Fruit fly (Drosophila melanogaster) whole organism, embryonic: ENCODE results near the gene zetaCOP.

ENCODE experiments used
- B-H2 ChIP-seq: fragments of 200-800 bp; sonication (Bioruptor generic); optimal IDR thresholded peaks from 2 replicates; lab custom pipeline; 2018; ENCODE audit warnings: missing biosample characterization, mild to moderate bottlenecking, missing genetic modification characterization
- BtbVII ChIP-seq: fragments of 200-800 bp; sonication (Bioruptor generic); optimal IDR thresholded peaks from 3 replicates; lab custom pipeline; 2017; ENCODE audit warnings: missing biosample characterization, mild to moderate bottlenecking, missing genetic modification characterization
- CG1024 ChIP-seq: fragments of 200-800 bp; sonication (Bioruptor generic); IDR thresholded peaks from 2 replicates; pipeline ENCODE4 v1.3.6; 2022; ENCODE audit warnings: missing biosample characterization, missing genetic modification characterization
- CG10462 ChIP-seq: fragments of 200-800 bp; sonication (Bioruptor generic); optimal IDR thresholded peaks from 2 replicates; lab custom pipeline; 2016; ENCODE audit warnings: missing biosample characterization, missing genetic modification characterization
- CG10543 ChIP-seq: fragments of 200-800 bp; sonication (Bioruptor generic); optimal IDR thresholded peaks from 3 replicates; lab custom pipeline; 2017; ENCODE audit warnings: missing biosample characterization, mild to moderate bottlenecking, missing genetic modification characterization, moderate library complexity
- CG11456 ChIP-seq: fragments of 200-800 bp; sonication (Bioruptor generic); IDR thresholded peaks from 3 replicates; pipeline ENCODE4 v1.3.6; 2022; ENCODE audit warnings: missing biosample characterization, missing genetic modification characterization
- CG11560 ChIP-seq: fragments of 200-800 bp; sonication (Bioruptor generic); IDR thresholded peaks from 3 replicates; pipeline ENCODE4 v1.3.6; 2022; ENCODE audit warnings: missing biosample characterization, missing genetic modification characterization
- CG12155 ChIP-seq: fragments of 200-800 bp; sonication (Bioruptor generic); optimal IDR thresholded peaks from 3 replicates; lab custom pipeline; 2016; ENCODE audit warnings: missing biosample characterization, missing genetic modification characterization
- CG12219 ChIP-seq: fragments of 200-800 bp; sonication (Bioruptor generic); optimal IDR thresholded peaks from 3 replicates; lab custom pipeline; 2018; ENCODE audit warnings: missing biosample characterization, mild to moderate bottlenecking, missing genetic modification characterization
- CG12236 ChIP-seq: fragments of 200-800 bp; sonication (Bioruptor generic); optimal IDR thresholded peaks from 2 replicates; lab custom pipeline; 2016; ENCODE audit warnings: missing biosample characterization, missing genetic modification characterization
- CG13894 ChIP-seq: fragments of 200-800 bp; sonication (Bioruptor generic); optimal IDR thresholded peaks from 3 replicates; lab custom pipeline; 2018; ENCODE audit warnings: missing biosample characterization, mild to moderate bottlenecking, missing genetic modification characterization, moderate library complexity
- CG14860 ChIP-seq: fragments of 200-800 bp; sonication (Bioruptor generic); IDR thresholded peaks from 3 replicates; pipeline ENCODE4 v1.3.6; 2022; ENCODE audit warnings: missing biosample characterization, missing genetic modification characterization; ENCODE audit not compliant: partially characterized antibody
- CG3838 ChIP-seq: fragments of 200-800 bp; sonication (Bioruptor generic); optimal IDR thresholded peaks from 3 replicates; lab custom pipeline; 2016; ENCODE audit warnings: missing biosample characterization, missing genetic modification characterization
- CG8765 ChIP-seq: fragments of 200-800 bp; sonication (Bioruptor generic); IDR thresholded peaks from 2 replicates; pipeline ENCODE4 v1.3.6; 2022; ENCODE audit warnings: missing biosample characterization, missing genetic modification characterization
- CG9932 ChIP-seq: fragments of 200-800 bp; sonication (Bioruptor generic); IDR thresholded peaks from 2 replicates; pipeline ENCODE4 v1.3.6; 2022; ENCODE audit warnings: missing biosample characterization, missing genetic modification characterization
- CTCF ChIP-seq: fragments of 200-800 bp; sonication (Bioruptor generic); optimal IDR thresholded peaks from 2 replicates; lab custom pipeline; 2017; ENCODE audit warnings: missing biosample characterization, mild to moderate bottlenecking, missing genetic modification characterization, moderate library complexity
- Chrac-16 ChIP-seq: fragments of 200-800 bp; sonication (Bioruptor generic); optimal IDR thresholded peaks from 3 replicates; lab custom pipeline; 2016; ENCODE audit warnings: missing biosample characterization, missing genetic modification characterization
- Dbx ChIP-seq: fragments of 200-800 bp; sonication (Bioruptor generic); IDR thresholded peaks from 3 replicates; pipeline ENCODE4 v1.3.6; 2022; ENCODE audit warnings: missing biosample characterization, missing genetic modification characterization
- Dek ChIP-seq: fragments of 200-800 bp; sonication (Bioruptor generic); optimal IDR thresholded peaks from 3 replicates; lab custom pipeline; 2019; ENCODE audit warnings: missing biosample characterization, mild to moderate bottlenecking, missing genetic modification characterization, moderate library complexity
- Doc2 ChIP-seq: fragments of 200-800 bp; sonication (Bioruptor generic); IDR thresholded peaks from 2 replicates; pipeline ENCODE4 v1.3.6; 2022; ENCODE audit warnings: missing biosample characterization, missing genetic modification characterization
- Dp ChIP-seq: fragments of 200-800 bp; sonication (Bioruptor generic); optimal IDR thresholded peaks from 2 replicates; lab custom pipeline; 2018; ENCODE audit warnings: missing biosample characterization, mild to moderate bottlenecking, missing genetic modification characterization, moderate library complexity
- Fer3 ChIP-seq: fragments of 200-800 bp; sonication (Bioruptor generic); optimal IDR thresholded peaks from 2 replicates; lab custom pipeline; 2018; ENCODE audit warnings: missing biosample characterization, mild to moderate bottlenecking, missing genetic modification characterization, moderate library complexity
- Gsc ChIP-seq: fragments of 200-800 bp; sonication (Bioruptor generic); IDR thresholded peaks from 2 replicates; pipeline ENCODE4 v1.3.6; 2022; ENCODE audit warnings: missing biosample characterization, missing genetic modification characterization
- HmgD ChIP-seq: fragments of 200-800 bp; sonication (Bioruptor generic); optimal IDR thresholded peaks from 3 replicates; lab custom pipeline; 2016; ENCODE audit warnings: missing biosample characterization, missing genetic modification characterization
- Hr51 ChIP-seq, 2 experiments: fragments of 200-800 bp; sonication (Bioruptor generic); optimal IDR thresholded peaks; 2 replicates in 1 of 2; 3 replicates in 1 of 2; lab custom pipeline; 2016 to 2018; ENCODE audit warnings: missing biosample characterization in 2 of 2, missing genetic modification characterization in 2 of 2, mild to moderate bottlenecking in 1 of 2, moderate library complexity in 1 of 2
- Lpt ChIP-seq: fragments of >200 bp; optimal IDR thresholded peaks from 2 replicates; lab custom pipeline; 2018; ENCODE audit warnings: missing biosample characterization, missing genetic modification characterization
- Mad ChIP-seq: fragments of 200-800 bp; sonication (Bioruptor generic); optimal IDR thresholded peaks from 2 replicates; lab custom pipeline; 2016; ENCODE audit warnings: missing biosample characterization, missing genetic modification characterization
- Max ChIP-seq: fragments of 200-800 bp; sonication (Bioruptor generic); optimal IDR thresholded peaks from 2 replicates; lab custom pipeline; 2016; ENCODE audit warnings: missing biosample characterization, mild to moderate bottlenecking, missing genetic modification characterization
- NC2α ChIP-seq: fragments of 200-800 bp; sonication (Bioruptor generic); optimal IDR thresholded peaks from 2 replicates; lab custom pipeline; 2016; ENCODE audit warnings: missing biosample characterization, missing genetic modification characterization
- Optix ChIP-seq: fragments of 200-800 bp; sonication (Bioruptor generic); IDR thresholded peaks from 3 replicates; pipeline ENCODE4 v1.3.6; 2022; ENCODE audit warnings: missing biosample characterization, missing genetic modification characterization
- Usf ChIP-seq: fragments of 200-800 bp; sonication (Bioruptor generic); optimal IDR thresholded peaks from 2 replicates; lab custom pipeline; 2017; ENCODE audit warnings: missing genotype, missing biosample characterization, missing genetic modification characterization
- Vsx1 ChIP-seq: fragments of 200-800 bp; sonication (Bioruptor generic); optimal IDR thresholded peaks from 2 replicates; lab custom pipeline; 2017; ENCODE audit warnings: missing biosample characterization, mild to moderate bottlenecking, missing genetic modification characterization, missing genetic modification reagents
- Xbp1 ChIP-seq: fragments of 200-800 bp; sonication (Bioruptor generic); optimal IDR thresholded peaks from 3 replicates; lab custom pipeline; 2016; ENCODE audit warnings: missing biosample characterization, mild to moderate bottlenecking, missing genetic modification characterization
- YL-1 ChIP-seq: fragments of 200-800 bp; sonication (Bioruptor generic); optimal IDR thresholded peaks from 3 replicates; lab custom pipeline; 2017; ENCODE audit warnings: missing biosample characterization, mild to moderate bottlenecking, missing genetic modification characterization
- aop ChIP-seq: fragments of 200-800 bp; sonication (Bioruptor generic); IDR thresholded peaks from 2 replicates; pipeline ENCODE4 v1.3.6; 2022; ENCODE audit warnings: missing biosample characterization, missing genetic modification characterization
- ap ChIP-seq: fragments of 200-800 bp; sonication (Bioruptor generic); IDR thresholded peaks from 2 replicates; pipeline ENCODE4 v1.3.6; 2022; ENCODE audit warnings: missing biosample characterization, missing genetic modification characterization
- ash1 ChIP-seq: fragments of 200-800 bp; sonication (Bioruptor generic); optimal IDR thresholded peaks from 2 replicates; lab custom pipeline; 2018; ENCODE audit warnings: missing biosample characterization, mild to moderate bottlenecking, missing genetic modification characterization
- bbx ChIP-seq: fragments of 200-800 bp; sonication (Bioruptor generic); IDR thresholded peaks from 2 replicates; pipeline ENCODE4 v1.3.6; 2022; ENCODE audit warnings: missing biosample characterization, missing genetic modification characterization; ENCODE audit not compliant: partially characterized antibody
- bigmax ChIP-seq: fragments of 200-800 bp; sonication (Bioruptor generic); optimal IDR thresholded peaks from 2 replicates; lab custom pipeline; 2018; ENCODE audit warnings: missing biosample characterization, mild to moderate bottlenecking, missing genetic modification characterization
- cato ChIP-seq: fragments of 200-800 bp; sonication (Bioruptor generic); optimal IDR thresholded peaks from 2 replicates; lab custom pipeline; 2016; ENCODE audit warnings: missing biosample characterization, missing genetic modification characterization, borderline replicate concordance
- chn ChIP-seq: fragments of 200-800 bp; sonication (Bioruptor generic); optimal IDR thresholded peaks from 2 replicates; lab custom pipeline; 2016; ENCODE audit warnings: missing biosample characterization, missing genetic modification characterization
- fd3F ChIP-seq: fragments of 200-800 bp; sonication (Bioruptor generic); optimal IDR thresholded peaks from 2 replicates; lab custom pipeline; 2018; ENCODE audit warnings: missing biosample characterization, mild to moderate bottlenecking, missing genetic modification characterization, moderate library complexity
- gfzf ChIP-seq: fragments of 200-800 bp; sonication (Bioruptor generic); optimal IDR thresholded peaks from 2 replicates; lab custom pipeline; 2016; ENCODE audit warnings: missing biosample characterization, mild to moderate bottlenecking, missing genetic modification characterization, moderate library complexity
- klu ChIP-seq: fragments of 200-800 bp; sonication (Bioruptor generic); IDR thresholded peaks from 2 replicates; pipeline ENCODE4 v1.3.6; 2022; ENCODE audit warnings: missing biosample characterization, missing genetic modification characterization
- lov ChIP-seq, 2 experiments: fragments of 200-800 bp in 1 of 2; fragments of >200 bp in 1 of 2; sonication (Bioruptor generic) in 1 of 2; IDR thresholded peaks in 1 of 2; optimal IDR thresholded peaks in 1 of 2; 2 replicates in 1 of 2; 3 replicates in 1 of 2; pipeline versions ENCODE4 v1.3.6 to Lab custom; 2017 to 2022; ENCODE audit warnings: missing biosample characterization in 1 of 2, missing genetic modification characterization in 1 of 2
- nmo ChIP-seq: fragments of 200-800 bp; sonication (Bioruptor generic); optimal IDR thresholded peaks from 2 replicates; lab custom pipeline; 2018; ENCODE audit warnings: missing biosample characterization, mild to moderate bottlenecking, missing genetic modification characterization, moderate library complexity
- sc ChIP-seq, 3 experiments: fragments of >200 bp in 2 of 3; fragments of 200-800 bp in 1 of 3; sonication (Bioruptor generic) in 1 of 3; optimal IDR thresholded peaks; 2 replicates in 2 of 3; 3 replicates in 1 of 3; lab custom pipeline; 2017; ENCODE audit warnings: mild to moderate bottlenecking in 1 of 3, missing biosample characterization in 1 of 3, missing genetic modification characterization in 1 of 3, missing genetic modification reagents in 1 of 3
- sr ChIP-seq: fragments of 200-800 bp; sonication (Bioruptor generic); IDR thresholded peaks from 3 replicates; pipeline ENCODE4 v1.3.6; 2022; ENCODE audit warnings: missing biosample characterization, missing genetic modification characterization
- wdn ChIP-seq: fragments of 200-800 bp; sonication (Bioruptor generic); IDR thresholded peaks from 2 replicates; pipeline ENCODE4 v1.3.6; 2022; ENCODE audit warnings: missing biosample characterization, missing genetic modification characterization
- z ChIP-seq: fragments of 200-800 bp; sonication (Bioruptor generic); IDR thresholded peaks from 3 replicates; pipeline ENCODE4 v1.3.6; 2022; ENCODE audit warnings: missing biosample characterization, missing genetic modification characterization

The zetaCOP gene

dm6 chr3L:16647578-16648113, 25.7 kb downstream of the zetaCOP start, which contains the start of gene Abl (continued):
- TF ChIP-seq Mad (GFP tag; lab: Kevin White, UChicago) (peak; percentile 84), sc (optimal IDR thresholded peaks at IDR 0.05; lab: Kevin White, UChicago) (no peak), sc (GFP tag; optimal IDR thresholded peaks at IDR 0.05; lab: Kevin White, UChicago) (no peak), wdn (0 out of 2 replicates have a peak, but pooled peaks have one; percentile 23), bigmax (peak; percentile 52), aop (no peak), Fer3 (tag; lab: Kevin White, UChicago) (peak; percentile 62), CG13894 (tag; lab: Kevin White, UChicago) (peak; percentile 91), CG9932 (GFP tag; lab: Robert Waterston, UW) (peak; percentile 88), Usf (peak; percentile 46), Xbp1 (peak; percentile 82), HmgD (peak; percentile 97), NC2α (GFP tag; lab: Kevin White, UChicago) (peak; percentile 60), Chrac-16 (GFP tag; lab: Kevin White, UChicago) (peak; percentile 61), chn (GFP tag; lab: Kevin White, UChicago) (peak; percentile 58), Vsx1 (peak; percentile 22), bbx (GFP tag; lab: Robert Waterston, UW) (peak; percentile 82), B-H2 (peak; percentile 87), Lpt (GFP tag; lab: Kevin White, UChicago) (no peak), cato (peak; percentile 55), z (GFP tag; lab: Robert Waterston, UW) (no peak), Gsc (GFP tag; lab: Robert Waterston, UW) (no peak), gfzf (peak; percentile 99), CG12219 (no peak), Max (peak; percentile 45), CG11456 (peak; percentile 64; the same call in 1 of the 3 replicates), CG10543 (GFP tag; lab: Kevin White, UChicago) (peak; percentile 35), Optix (GFP tag; lab: Robert Waterston, UW) (no peak), CTCF (peak; percentile 61), Dp (GFP tag; lab: Kevin White, UChicago) (peak; percentile 90), ap (GFP tag; lab: Robert Waterston, UW) (no peak), BtbVII (GFP tag; lab: Kevin White, UChicago) (no peak), Doc2 (GFP tag; lab: Robert Waterston, UW) (no peak), fd3F (GFP tag; lab: Kevin White, UChicago) (peak; percentile 25), CG12155 (GFP tag; lab: Kevin White, UChicago) (peak; percentile 78), sr (GFP tag; lab: Robert Waterston, UW) (peak; percentile 23; the same call in 1 of the 3 replicates), nmo (peak; percentile 79), klu (GFP tag; lab: Robert Waterston, UW) (peak; percentile 54; the same call in 1 of the 2 replicates), CG14860 (GFP tag; lab: Robert Waterston, UW) (peak; percentile 42; the same call in 1 of the 3 replicates), CG10462 (GFP tag; lab: Kevin White, UChicago) (peak; percentile 1), CG12236 (no peak), lov (optimal IDR thresholded peaks at IDR 0.05; lab: Kevin White, UChicago) (no peak), lov (GFP tag; IDR thresholded peaks at IDR 0.05; lab: Robert Waterston, UW) (0 out of 3 replicates have a peak, but pooled peaks have one; percentile 11), Dek (tag; lab: Kevin White, UChicago) (peak; percentile 69), Hr51 (GFP tag; optimal IDR thresholded peaks at IDR 0.05; lab: Kevin White, UChicago) (peak; percentile 27 to 76), CG11560 (tag; lab: Robert Waterston, UW) (peak; percentile 70; the same call in 2 of the 3 replicates), CG1024 (GFP tag; lab: Robert Waterston, UW) (no peak), CG8765 (GFP tag; lab: Robert Waterston, UW) (no peak), Dbx (GFP tag; lab: Robert Waterston, UW) (peak; percentile 84), ash1 (GFP tag; lab: Kevin White, UChicago) (peak; percentile 69), YL-1 (GFP tag; lab: Kevin White, UChicago) (peak; percentile 73), CG3838 (GFP tag; lab: Kevin White, UChicago) (no peak)
